Fruit fly (Drosophila melanogaster) whole organism, embryonic: ENCODE measurements around the gene Agpat1.
A peak's percentile ranks its signal among the peaks of the same experiment; 100 is the strongest.

ENCODE experiments used
- Awh ChIP-seq: fragments of 200-800 bp; sonication (Bioruptor generic); IDR thresholded peaks from 2 replicates; pipeline ENCODE4, ENCODE4 v1.3.6; 2022; ENCODE audit warnings: missing biosample characterization, missing genetic modification characterization
- Bdp1 ChIP-seq: fragments of 200-800 bp; sonication (Bioruptor generic); optimal IDR thresholded peaks from 3 replicates; lab custom pipeline; 2016; ENCODE audit warnings: missing biosample characterization, missing genetic modification characterization
- CG11085 ChIP-seq: fragments of 200-800 bp; sonication (Bioruptor generic); IDR thresholded peaks from 2 replicates; pipeline ENCODE4 v1.3.6; 2022; ENCODE audit warnings: missing biosample characterization, missing genetic modification characterization
- CG15479 ChIP-seq: fragments of 200-800 bp; sonication (Bioruptor generic); optimal IDR thresholded peaks from 3 replicates; lab custom pipeline; 2019; ENCODE audit warnings: missing biosample characterization, mild to moderate bottlenecking, missing genetic modification characterization, moderate library complexity
- CG16863 ChIP-seq: fragments of 200-800 bp; sonication (Bioruptor generic); optimal IDR thresholded peaks from 3 replicates; lab custom pipeline; 2016; ENCODE audit warnings: missing biosample characterization, missing genetic modification characterization
- CG2712 ChIP-seq: fragments of 200-800 bp; optimal IDR thresholded peaks from 3 replicates; lab custom pipeline; 2019; ENCODE audit warnings: missing biosample characterization, mild to moderate bottlenecking, missing genetic modification characterization, moderate library complexity
- CG2889 ChIP-seq: fragments of 200-800 bp; sonication (Bioruptor generic); IDR thresholded peaks from 3 replicates; pipeline ENCODE4 v1.3.6; 2022; ENCODE audit warnings: missing biosample characterization, missing genetic modification characterization
- CG30020 ChIP-seq: fragments of 200-800 bp; optimal IDR thresholded peaks from 2 replicates; lab custom pipeline; 2019; ENCODE audit warnings: missing biosample characterization, mild to moderate bottlenecking, missing genetic modification characterization, moderate library complexity
- CG34376 ChIP-seq: fragments of 200-800 bp; sonication (Bioruptor generic); optimal IDR thresholded peaks from 2 replicates; lab custom pipeline; 2018; ENCODE audit warnings: missing biosample characterization, mild to moderate bottlenecking, missing genetic modification characterization
- CG4617 ChIP-seq: fragments of 200-800 bp; sonication (Bioruptor generic); optimal IDR thresholded peaks from 3 replicates; lab custom pipeline; 2016; ENCODE audit warnings: missing biosample characterization, missing genetic modification characterization, borderline replicate concordance
- CG6175 ChIP-seq: fragments of 200-800 bp; sonication (Bioruptor generic); IDR thresholded peaks from 3 replicates; pipeline ENCODE4 v1.3.6; 2022; ENCODE audit warnings: missing biosample characterization, missing genetic modification characterization
- CG7372 ChIP-seq: fragments of 200-800 bp; sonication (Bioruptor generic); IDR thresholded peaks from 2 replicates; pipeline ENCODE4 v1.3.6; 2022; ENCODE audit warnings: missing biosample characterization, missing genetic modification characterization
- CG7556 ChIP-seq: fragments of 200-800 bp; sonication (Bioruptor generic); optimal IDR thresholded peaks from 2 replicates; lab custom pipeline; 2017; ENCODE audit warnings: missing biosample characterization, mild to moderate bottlenecking, missing genetic modification characterization
- Dfd ChIP-seq, 2 experiments: fragments of >200 bp; optimal IDR thresholded peaks; 2 replicates each; lab custom pipeline; 2017; ENCODE audit warnings: missing biosample characterization in 2 of 2, missing genetic modification characterization in 2 of 2
- Drgx ChIP-seq: fragments of 200-800 bp; sonication (Bioruptor generic); IDR thresholded peaks from 2 replicates; pipeline ENCODE4 v1.3.6; 2022; ENCODE audit warnings: missing biosample characterization, missing genetic modification characterization
- Ets65A ChIP-seq: fragments of 200-800 bp; sonication (Bioruptor generic); peaks from one replicate; lab custom pipeline; 2016; ENCODE audit warnings: missing biosample characterization, missing genetic modification characterization
- Hr78 ChIP-seq, 2 experiments: fragments of 200-800 bp in 1 of 2; fragments of >200 bp in 1 of 2; sonication (Bioruptor generic) in 1 of 2; optimal IDR thresholded peaks; 2 replicates each; lab custom pipeline; 2017 to 2019; ENCODE audit warnings: missing biosample characterization in 2 of 2, missing genetic modification characterization in 2 of 2, mild to moderate bottlenecking in 1 of 2, moderate library complexity in 1 of 2
- Lim3 ChIP-seq: fragments of 200-800 bp; sonication (Bioruptor generic); IDR thresholded peaks from 2 replicates; pipeline ENCODE4 v1.3.6; 2022; ENCODE audit warnings: missing biosample characterization, missing genetic modification characterization
- MTF-1 ChIP-seq: fragments of 200-800 bp; sonication (Bioruptor generic); optimal IDR thresholded peaks from 2 replicates; lab custom pipeline; 2018; ENCODE audit warnings: missing biosample characterization, mild to moderate bottlenecking, missing genetic modification characterization, borderline replicate concordance
- Max ChIP-seq: fragments of 200-800 bp; sonication (Bioruptor generic); optimal IDR thresholded peaks from 2 replicates; lab custom pipeline; 2016; ENCODE audit warnings: missing biosample characterization, mild to moderate bottlenecking, missing genetic modification characterization
- NfI ChIP-seq: fragments of 200-800 bp; sonication (Bioruptor generic); optimal IDR thresholded peaks from 3 replicates; lab custom pipeline; 2018; ENCODE audit warnings: missing biosample characterization, mild to moderate bottlenecking, missing genetic modification characterization, moderate library complexity
- Ravus ChIP-seq: fragments of 200-800 bp; sonication (Bioruptor generic); IDR thresholded peaks from 2 replicates; pipeline ENCODE4 v1.3.6; 2022; ENCODE audit warnings: missing biosample characterization, missing genetic modification characterization
- Sox102F ChIP-seq: fragments of 200-800 bp; sonication (Bioruptor generic); optimal IDR thresholded peaks from 2 replicates; lab custom pipeline; 2018; ENCODE audit warnings: missing biosample characterization, mild to moderate bottlenecking, missing genetic modification characterization, moderate library complexity
- Sry-δ ChIP-seq: fragments of 200-800 bp; sonication (Bioruptor generic); optimal IDR thresholded peaks from 2 replicates; lab custom pipeline; 2016; ENCODE audit warnings: missing biosample characterization, missing genetic modification characterization
- Xbp1 ChIP-seq: fragments of 200-800 bp; sonication (Bioruptor generic); optimal IDR thresholded peaks from 3 replicates; lab custom pipeline; 2016; ENCODE audit warnings: missing biosample characterization, mild to moderate bottlenecking, missing genetic modification characterization
- bsh ChIP-seq, 2 experiments: fragments of 200-800 bp; sonication (Bioruptor generic); optimal IDR thresholded peaks; 2 replicates each; lab custom pipeline; 2017 to 2018; ENCODE audit warnings: mild to moderate bottlenecking in 2 of 2, missing biosample characterization in 2 of 2, missing genetic modification characterization in 2 of 2, moderate library complexity in 1 of 2
- cas ChIP-seq: fragments of 200-800 bp; sonication (Bioruptor generic); IDR thresholded peaks from 2 replicates; pipeline ENCODE4 v1.3.6; 2022; ENCODE audit warnings: missing biosample characterization, missing genetic modification characterization
- cg ChIP-seq: fragments of 200-800 bp; sonication (Bioruptor generic); optimal IDR thresholded peaks from 3 replicates; lab custom pipeline; 2019; ENCODE audit warnings: missing biosample characterization, mild to moderate bottlenecking, missing genetic modification characterization, moderate library complexity
- crol ChIP-seq: fragments of 200-800 bp; sonication (Bioruptor generic); IDR thresholded peaks from 2 replicates; pipeline ENCODE4 v1.3.6; 2022; ENCODE audit warnings: missing biosample characterization, missing genetic modification characterization
- dan ChIP-seq: fragments of 200-800 bp; sonication (Bioruptor generic); IDR thresholded peaks from 2 replicates; pipeline ENCODE4 v1.3.6; 2022; ENCODE audit warnings: missing biosample characterization, missing genetic modification characterization
- dimm ChIP-seq: fragments of 200-800 bp; sonication (Bioruptor generic); IDR thresholded peaks from 2 replicates; pipeline ENCODE4 v1.3.6; 2022; ENCODE audit warnings: missing biosample characterization, missing genetic modification characterization
- ewg ChIP-seq: fragments of 200-800 bp; sonication (Bioruptor generic); optimal IDR thresholded peaks from 3 replicates; lab custom pipeline; 2017; ENCODE audit warnings: mild to moderate bottlenecking, missing biosample characterization, missing genetic modification reagents, missing genetic modification characterization
- gcm ChIP-seq: fragments of 200-800 bp; sonication (Bioruptor generic); optimal IDR thresholded peaks from 2 replicates; lab custom pipeline; 2019; ENCODE audit warnings: missing biosample characterization, mild to moderate bottlenecking, missing genetic modification characterization, moderate library complexity
- gsb ChIP-seq: fragments of 200-800 bp; sonication (Bioruptor generic); IDR thresholded peaks from 2 replicates; pipeline ENCODE4 v1.3.6; 2022; ENCODE audit warnings: missing biosample characterization, missing genetic modification characterization
- klu ChIP-seq: fragments of 200-800 bp; sonication (Bioruptor generic); IDR thresholded peaks from 2 replicates; pipeline ENCODE4 v1.3.6; 2022; ENCODE audit warnings: missing biosample characterization, missing genetic modification characterization
- luna ChIP-seq: fragments of 200-800 bp; sonication (Bioruptor generic); optimal IDR thresholded peaks from 2 replicates; lab custom pipeline; 2016; ENCODE audit warnings: missing biosample characterization, missing genetic modification characterization
- mirr ChIP-seq: fragments of 200-800 bp; sonication (Bioruptor generic); optimal IDR thresholded peaks from 3 replicates; lab custom pipeline; 2018; ENCODE audit warnings: missing biosample characterization, mild to moderate bottlenecking, missing genetic modification characterization
- nom ChIP-seq: fragments of 200-800 bp; sonication (Bioruptor generic); optimal IDR thresholded peaks from 2 replicates; lab custom pipeline; 2017; ENCODE audit warnings: missing biosample characterization, missing genetic modification characterization, mild to moderate bottlenecking, moderate library complexity, missing genetic modification reagents
- onecut ChIP-seq: fragments of 200-800 bp; sonication (Bioruptor generic); IDR thresholded peaks from 2 replicates; pipeline ENCODE4 v1.3.6; 2022; ENCODE audit warnings: missing biosample characterization, missing genetic modification characterization
- so ChIP-seq: fragments of 200-800 bp; sonication (Bioruptor generic); IDR thresholded peaks from 3 replicates; pipeline ENCODE4 v1.3.6; 2022; ENCODE audit warnings: missing biosample characterization, missing genetic modification characterization
- sob ChIP-seq: fragments of 200-800 bp; sonication (Bioruptor generic); IDR thresholded peaks from 2 replicates; pipeline ENCODE4 v1.3.6; 2022; ENCODE audit warnings: missing biosample characterization, missing genetic modification characterization
- sqz ChIP-seq: fragments of 200-800 bp; sonication (Bioruptor generic); optimal IDR thresholded peaks from 3 replicates; lab custom pipeline; 2018; ENCODE audit warnings: missing biosample characterization, mild to moderate bottlenecking, missing genetic modification characterization
- sr ChIP-seq: fragments of 200-800 bp; sonication (Bioruptor generic); IDR thresholded peaks from 3 replicates; pipeline ENCODE4 v1.3.6; 2022; ENCODE audit warnings: missing biosample characterization, missing genetic modification characterization
- tll ChIP-seq, 2 experiments: fragments of 200-800 bp in 1 of 2; fragments of >200 bp in 1 of 2; sonication (Bioruptor generic) in 1 of 2; optimal IDR thresholded peaks; 2 replicates each; lab custom pipeline; 2017 to 2019; ENCODE audit warnings: missing biosample characterization in 2 of 2, missing genetic modification characterization in 2 of 2, mild to moderate bottlenecking in 1 of 2, moderate library complexity in 1 of 2
- ttk ChIP-seq: fragments of 200-800 bp; sonication (Bioruptor generic); IDR thresholded peaks from 2 replicates; pipeline ENCODE4 v2.1.2; 2022; ENCODE audit warnings: missing biosample characterization, missing genetic modification characterization
- wor ChIP-seq: fragments of 200-800 bp; sonication (Bioruptor generic); IDR thresholded peaks from 2 replicates; pipeline ENCODE4 v1.3.6; 2022; ENCODE audit warnings: missing biosample characterization, missing genetic modification characterization
- zen ChIP-seq: fragments of 200-800 bp; sonication (Bioruptor generic); optimal IDR thresholded peaks from 3 replicates; lab custom pipeline; 2018; ENCODE audit warnings: missing biosample characterization, mild to moderate bottlenecking, missing genetic modification characterization, moderate library complexity
- zf30C ChIP-seq: fragments of 200-800 bp; sonication (Bioruptor generic); optimal IDR thresholded peaks from 3 replicates; lab custom pipeline; 2018; ENCODE audit warnings: missing biosample characterization, mild to moderate bottlenecking, missing genetic modification characterization
- zfh1 ChIP-seq: fragments of 200-800 bp; sonication (Bioruptor generic); IDR thresholded peaks from 3 replicates; pipeline ENCODE4 v1.3.6; 2022; ENCODE audit warnings: missing biosample characterization, missing genetic modification characterization

Agpat1 gene

dm6 chrX:12725187-12725919 is 39.7 kb upstream of the Agpat1 start (continued):
- TF ChIP-seq MTF-1 (GFP tag; lab: Kevin White, UChicago), result no peak
- no peak for TF ChIP-seq NfI
- TF ChIP-seq Xbp1 (GFP tag; lab: Kevin White, UChicago), result no peak
- no peak for TF ChIP-seq dan (GFP tag; lab: Robert Waterston, UW)
- TF ChIP-seq ttk (GFP tag; lab: Robert Waterston, UW), result no peak
- no peak for TF ChIP-seq Dfd (GFP tag; optimal IDR thresholded peaks at IDR 0.05; lab: Kevin White, UChicago)
- 0 out of 2 replicates have a peak, but pooled peaks have one; percentile 15 for TF ChIP-seq gsb (GFP tag; lab: Robert Waterston, UW)
- TF ChIP-seq Awh (GFP tag; lab: Robert Waterston, UW), result no peak
- TF ChIP-seq wor (GFP tag; lab: Robert Waterston, UW), result no peak
- TF ChIP-seq bsh (GFP tag; optimal IDR thresholded peaks at IDR 0.05; lab: Kevin White, UChicago), result peak in 1 of 2 experiments; percentile 93
- no peak for TF ChIP-seq CG11085 (GFP tag; lab: Robert Waterston, UW)
- no peak for TF ChIP-seq Hr78 (GFP tag; optimal IDR thresholded peaks at IDR 0.05; lab: Kevin White, UChicago)
- TF ChIP-seq Drgx (GFP tag; lab: Robert Waterston, UW), result peak; percentile 88
- TF ChIP-seq sqz (GFP tag; lab: Kevin White, UChicago), result peak; percentile 82
- TF ChIP-seq CG6175, result no peak

DNA sequence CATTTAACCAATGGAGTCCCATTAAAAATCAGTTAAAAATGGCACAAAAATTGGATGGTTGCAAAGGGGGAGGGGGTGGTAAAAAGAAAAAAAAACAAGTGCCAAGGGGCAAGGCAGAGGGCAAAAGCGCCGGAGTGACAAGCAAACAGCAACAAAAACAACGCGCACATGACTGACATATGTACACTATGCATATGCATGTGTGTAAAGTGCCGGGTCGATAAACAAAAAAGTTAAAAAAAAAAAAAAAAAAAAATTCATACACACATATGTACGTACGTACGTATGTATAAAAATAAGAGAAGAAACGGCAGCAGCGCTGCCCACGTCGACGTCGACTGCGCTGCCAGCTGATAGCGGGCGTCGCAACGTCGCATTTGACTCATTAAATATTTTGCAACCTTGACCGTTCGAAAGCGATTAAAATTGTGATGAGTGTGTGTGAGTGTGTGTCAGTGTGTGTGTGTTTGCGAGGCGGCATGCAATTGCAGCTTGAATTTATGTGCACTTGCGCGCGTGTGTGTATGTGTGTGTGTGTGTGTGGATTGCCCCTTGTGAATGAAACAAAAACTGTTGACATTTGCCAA is 37.3 kb upstream of the Agpat1 start:
- TF ChIP-seq gcm (GFP tag; lab: Kevin White, UChicago), result no peak
- peak; percentile 46 for TF ChIP-seq nom (GFP tag; lab: Kevin White, UChicago)
- no peak for TF ChIP-seq cas
- no peak for TF ChIP-seq CG30020 (tag; lab: Kevin White, UChicago)
- TF ChIP-seq klu (GFP tag; lab: Robert Waterston, UW), result no peak
- no peak for TF ChIP-seq CG16863 (GFP tag; lab: Kevin White, UChicago)
- TF ChIP-seq Lim3, result no peak
- TF ChIP-seq Max (GFP tag; lab: Kevin White, UChicago), result no peak
- TF ChIP-seq CG34376 (GFP tag; lab: Kevin White, UChicago), result no peak
- TF ChIP-seq ewg (GFP tag; lab: Kevin White, UChicago), result no peak
- no peak for TF ChIP-seq zf30C (GFP tag; lab: Kevin White, UChicago)
- TF ChIP-seq cg (GFP tag; lab: Kevin White, UChicago), result peak; percentile 61
- TF ChIP-seq CG7556, result no peak
- no peak for TF ChIP-seq luna (GFP tag; lab: Kevin White, UChicago)
- no peak for TF ChIP-seq Ravus (GFP tag; lab: Robert Waterston, UW)
- TF ChIP-seq CG4617 (GFP tag; lab: Kevin White, UChicago), result no peak
- no peak for TF ChIP-seq Bdp1 (GFP tag; lab: Kevin White, UChicago)
- no peak for TF ChIP-seq dimm
- peak; percentile 89 for TF ChIP-seq CG15479
- TF ChIP-seq zen, result peak; percentile 19
- no peak for TF ChIP-seq mirr (GFP tag; lab: Kevin White, UChicago)
- TF ChIP-seq Sox102F (GFP tag; lab: Kevin White, UChicago), result no peak
- TF ChIP-seq CG2712 (tag; lab: Kevin White, UChicago), result no peak
- TF ChIP-seq sr, result no peak
- TF ChIP-seq CG2889 (GFP tag; lab: Robert Waterston, UW), result no peak
- no peak for TF ChIP-seq zfh1 (GFP tag; lab: Robert Waterston, UW)
- TF ChIP-seq CG7372 (GFP tag; lab: Robert Waterston, UW), result no peak
- TF ChIP-seq sob (GFP tag; lab: Robert Waterston, UW), result no peak
- 0 out of 3 replicates have a peak, but pooled peaks have one; percentile 28 for TF ChIP-seq so (GFP tag; lab: Robert Waterston, UW)
- peak in 1 of 2 experiments; percentile 6 for TF ChIP-seq tll (GFP tag; optimal IDR thresholded peaks at IDR 0.05; lab: Kevin White, UChicago)
- TF ChIP-seq crol, result peak; percentile 72
- no peak for TF ChIP-seq Sry-δ
- no peak for TF ChIP-seq onecut (GFP tag; lab: Robert Waterston, UW)
- TF ChIP-seq Ets65A (GFP tag; lab: Kevin White, UChicago), result no peak
